Fruit fly (Drosophila melanogaster): Measurements from ENCODE around the gene Nup98-96.

Gene Nup98-96

DNA sequence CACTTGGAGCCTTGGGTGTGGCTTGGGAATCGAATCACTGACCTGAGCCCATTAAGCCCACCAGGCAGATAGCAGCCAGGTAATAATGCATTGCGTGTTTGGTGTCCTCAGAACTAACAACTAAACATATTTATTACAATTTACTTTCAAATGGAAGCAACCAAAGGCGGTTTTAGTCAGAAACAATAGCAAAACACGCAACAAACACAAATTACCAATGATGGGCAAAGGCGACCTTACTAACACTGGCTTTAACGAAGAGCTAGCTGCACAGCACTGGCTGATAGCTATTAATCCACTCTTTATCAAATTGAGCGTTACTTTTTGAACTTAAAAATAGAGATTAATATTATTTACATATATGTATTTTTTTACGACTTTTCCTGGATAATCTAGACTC lies 18.4 kb downstream of the Nup98-96 start, which contains the start of gene udt:
Gene udt, minus strand, starts transcription at position 249 of the 400 bp plus-strand sequence.
- TF ChIP-seq EcR (GFP tag; optimal IDR thresholded peaks at IDR 0.05) (no peak), usp (GFP tag; optimal IDR thresholded peaks at IDR 0.05) (no peak), CG8478 (optimal IDR thresholded peaks at IDR 0.05) (no peak), psq (optimal IDR thresholded peaks at IDR 0.05) (no peak), Dll (optimal IDR thresholded peaks at IDR 0.05) (no peak), pan (optimal IDR thresholded peaks at IDR 0.05) (no peak)

DNA sequence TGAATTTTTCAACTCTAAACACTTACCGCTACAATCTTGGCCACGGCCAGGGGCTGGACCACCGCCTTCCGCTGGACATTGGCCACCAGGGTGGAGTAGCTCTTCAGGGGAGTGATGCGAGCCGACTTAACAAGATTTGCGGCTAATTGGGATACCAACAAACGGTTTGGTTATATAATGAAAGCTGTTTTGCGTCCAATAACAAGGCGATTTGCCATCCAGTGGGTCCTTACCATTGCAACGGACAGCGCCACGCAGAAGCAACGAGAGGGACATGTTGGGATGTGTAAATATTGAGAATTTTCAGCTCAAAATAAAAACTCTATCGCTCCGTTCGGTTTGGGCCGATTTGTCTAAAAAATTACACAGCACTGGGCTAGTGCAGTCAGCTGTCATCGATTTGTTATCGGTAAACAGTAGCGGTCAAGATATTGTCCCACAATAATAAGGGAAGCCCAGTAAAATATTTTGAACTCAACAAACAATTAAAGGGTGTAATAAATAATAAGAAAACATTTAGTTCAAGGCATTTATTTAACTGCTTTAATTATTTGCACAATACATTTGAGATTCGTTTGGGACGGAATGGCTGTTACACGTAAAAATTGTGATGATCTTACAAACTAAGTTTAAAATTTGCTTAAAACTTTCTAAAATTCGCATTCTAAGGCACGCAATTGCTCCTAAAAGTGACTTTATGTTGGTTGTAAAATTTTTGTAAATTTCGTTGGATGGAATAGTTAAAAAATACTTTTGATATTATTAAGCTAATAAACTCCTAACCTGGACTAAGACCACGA lies 21.0 kb downstream of the Nup98-96 start, which contains the start of gene SdhD:
Gene SdhD, minus strand, starts transcription at position 382 of the 800 bp plus-strand sequence.
- TF ChIP-seq CG8478 (optimal IDR thresholded peaks at IDR 0.05): no peak
- no peak for TF ChIP-seq usp (GFP tag; optimal IDR thresholded peaks at IDR 0.05)
- TF ChIP-seq Dll (optimal IDR thresholded peaks at IDR 0.05): no peak
- no peak for TF ChIP-seq EcR (GFP tag; optimal IDR thresholded peaks at IDR 0.05)

DNA sequence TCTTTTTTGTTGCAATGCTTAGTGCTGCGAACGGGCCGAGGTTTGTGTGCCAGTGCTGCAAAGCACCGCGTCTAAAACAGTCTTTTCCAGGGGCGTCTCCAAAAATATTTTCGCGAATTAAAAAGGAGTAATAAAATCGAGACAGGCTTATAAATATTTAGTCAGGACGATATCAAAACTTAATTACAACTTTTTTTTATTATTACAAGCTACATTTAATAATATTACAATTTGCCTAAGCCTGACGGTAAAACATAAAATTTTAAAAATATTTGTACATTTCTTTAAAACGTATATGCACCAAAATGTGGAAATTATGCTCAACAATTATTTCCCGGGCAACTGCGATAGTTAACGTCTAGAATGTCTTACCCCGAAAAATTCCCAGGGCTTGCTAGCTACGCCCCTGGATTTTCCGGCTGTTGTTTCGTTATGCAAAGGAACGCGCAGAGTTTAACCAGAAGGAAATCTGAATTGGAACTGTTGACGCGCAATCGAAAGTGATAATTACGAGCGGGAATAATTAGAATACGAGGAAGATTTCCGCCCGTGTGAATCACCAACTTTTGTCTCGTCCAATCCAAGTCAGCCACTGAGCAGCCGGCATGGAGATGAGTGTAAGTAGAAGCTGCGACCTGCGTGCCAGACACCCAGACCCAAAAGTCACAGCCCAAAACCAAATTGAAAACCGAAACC lies 23.4 kb downstream of the Nup98-96 start, which contains the start of the genes PTPMT1 and Hrd3:
Gene PTPMT1, plus strand, starts transcription at position 428 of the 696 bp plus-strand sequence.
Gene Hrd3, minus strand, starts transcription at position 646 of the 696 bp plus-strand sequence.
- TF ChIP-seq Dll (optimal IDR thresholded peaks at IDR 0.05): no peak
- no peak for TF ChIP-seq CG8478 (optimal IDR thresholded peaks at IDR 0.05)
- TF ChIP-seq psq (optimal IDR thresholded peaks at IDR 0.05): no peak
- no peak for TF ChIP-seq usp (GFP tag; optimal IDR thresholded peaks at IDR 0.05)
- TF ChIP-seq EcR (GFP tag; optimal IDR thresholded peaks at IDR 0.05): no peak
- no peak for TF ChIP-seq pan (optimal IDR thresholded peaks at IDR 0.05)

DNA sequence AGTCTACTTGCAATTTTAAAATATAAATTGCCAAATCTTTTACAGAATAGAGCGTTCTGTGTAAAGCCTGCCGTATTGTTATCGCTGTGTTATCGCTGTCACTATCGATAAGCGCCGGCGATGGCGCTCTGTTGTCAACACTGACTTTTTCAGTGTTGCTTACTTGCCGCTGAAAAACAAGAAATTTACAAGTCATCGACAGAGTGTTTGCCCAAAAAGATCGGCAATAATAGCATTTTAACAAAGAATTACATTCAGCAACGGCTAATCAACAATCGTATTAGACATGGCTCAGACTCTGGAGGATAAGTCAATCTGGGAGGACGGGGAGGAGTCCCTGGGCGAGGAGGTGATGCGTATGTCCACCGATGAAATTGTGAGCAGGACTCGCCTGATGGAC lies 28.7 kb downstream of the Nup98-96 start, which contains the start of the genes RanBP3 and Rpt5:
Gene RanBP3, minus strand, starts transcription at position 107 of the 400 bp plus-strand sequence.
Gene Rpt5, plus strand, starts transcription at position 149 of the 400 bp plus-strand sequence.
- no peak for TF ChIP-seq CG8478 (optimal IDR thresholded peaks at IDR 0.05)
- no peak for TF ChIP-seq EcR (GFP tag; optimal IDR thresholded peaks at IDR 0.05)
- no peak for TF ChIP-seq usp (GFP tag; optimal IDR thresholded peaks at IDR 0.05)
- TF ChIP-seq Dll (optimal IDR thresholded peaks at IDR 0.05): no peak
- no peak for TF ChIP-seq pan (optimal IDR thresholded peaks at IDR 0.05)
- TF ChIP-seq psq (optimal IDR thresholded peaks at IDR 0.05): no peak

DNA sequence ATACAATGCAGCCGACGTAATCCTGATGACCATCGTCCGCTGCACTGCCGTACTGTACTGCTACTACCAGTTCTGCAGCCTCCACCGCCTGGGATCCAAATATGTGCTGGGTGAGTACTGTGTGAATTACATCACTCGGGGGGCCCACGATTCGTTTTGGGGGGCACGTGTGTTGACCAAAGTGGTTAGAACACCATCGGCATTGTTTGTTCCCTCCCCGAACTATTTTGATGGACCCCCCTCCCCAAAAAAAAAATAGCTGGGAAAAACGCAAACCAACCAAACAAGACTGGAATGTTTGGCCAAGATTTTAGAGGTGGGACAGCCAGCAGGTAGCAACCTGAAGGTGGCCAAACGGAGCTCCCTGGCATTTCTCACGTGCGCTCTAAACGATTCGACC lies 34.0 kb downstream of the Nup98-96 start:
- no peak for TF ChIP-seq pan (optimal IDR thresholded peaks at IDR 0.05)
- no peak for TF ChIP-seq usp (GFP tag; optimal IDR thresholded peaks at IDR 0.05)
- no peak for TF ChIP-seq psq (optimal IDR thresholded peaks at IDR 0.05)
- TF ChIP-seq CG8478 (optimal IDR thresholded peaks at IDR 0.05): no peak
- no peak for TF ChIP-seq EcR (GFP tag; optimal IDR thresholded peaks at IDR 0.05)
- no peak for TF ChIP-seq Dll (optimal IDR thresholded peaks at IDR 0.05)

DNA sequence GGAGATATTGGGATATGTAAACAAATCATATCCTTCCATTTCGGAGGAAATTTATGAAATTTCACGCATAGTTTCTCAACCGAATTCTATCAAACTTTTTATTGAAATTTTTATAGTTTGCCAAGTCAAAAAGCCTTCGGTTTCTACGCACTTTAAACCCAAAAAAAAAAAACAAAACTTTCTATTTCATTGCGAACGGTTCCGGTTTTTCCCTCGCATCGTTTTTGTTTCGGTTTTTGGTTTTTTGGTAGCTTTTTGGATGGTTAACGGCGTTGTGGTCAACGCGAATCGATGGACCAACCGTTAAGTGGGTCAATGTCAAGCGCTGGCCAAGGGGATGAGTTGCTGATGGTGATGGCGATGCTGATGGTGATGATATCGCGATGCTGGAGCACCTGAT lies 40.5 kb downstream of the Nup98-96 start:
- TF ChIP-seq usp (GFP tag; optimal IDR thresholded peaks at IDR 0.05) (no peak), EcR (GFP tag; optimal IDR thresholded peaks at IDR 0.05) (no peak), psq (optimal IDR thresholded peaks at IDR 0.05) (no peak), CG8478 (optimal IDR thresholded peaks at IDR 0.05) (no peak), pan (optimal IDR thresholded peaks at IDR 0.05) (no peak), Dll (optimal IDR thresholded peaks at IDR 0.05) (no peak)

DNA sequence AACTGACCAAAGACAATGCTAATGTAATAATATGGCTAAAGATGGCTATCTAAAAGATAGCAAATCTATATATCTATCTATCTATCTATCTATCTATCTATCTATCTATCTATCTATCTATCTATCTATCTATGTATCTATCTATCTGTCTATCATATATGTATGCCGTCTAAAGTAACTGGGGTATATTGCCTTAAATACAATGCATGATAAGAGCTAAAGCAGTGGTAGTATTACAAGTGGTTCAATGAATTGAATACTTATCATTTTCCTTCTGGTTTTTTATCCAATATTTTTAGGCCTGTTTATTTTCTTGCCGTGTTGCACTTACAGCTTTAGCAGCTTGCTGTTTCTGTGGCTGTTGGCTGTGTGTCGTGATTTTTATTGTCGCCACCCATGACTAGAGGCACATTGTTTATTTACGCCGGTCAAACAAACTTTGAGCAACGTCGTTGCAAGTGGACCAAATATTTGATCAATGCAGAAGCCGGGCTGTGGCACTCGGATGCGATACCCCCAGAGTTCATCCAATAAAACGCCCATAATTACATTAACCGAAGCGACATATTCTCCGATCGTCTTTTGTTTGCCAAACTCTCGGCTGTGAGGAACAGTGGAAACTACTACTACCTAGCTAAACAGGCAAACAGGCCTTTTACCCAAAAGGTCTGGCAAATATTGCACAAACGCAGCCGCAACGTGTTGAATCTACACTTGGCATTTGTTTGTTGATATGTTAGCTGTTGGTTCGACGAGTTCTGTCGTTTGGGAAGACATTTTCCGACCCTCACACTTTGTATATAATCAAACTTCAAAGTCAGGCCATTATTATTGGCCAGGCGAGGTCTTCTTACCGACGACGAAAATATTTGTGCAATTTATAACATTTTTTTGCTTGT lies 43.5 kb downstream of the Nup98-96 start:
- TF ChIP-seq Dll (optimal IDR thresholded peaks at IDR 0.05) (no peak), psq (optimal IDR thresholded peaks at IDR 0.05) (no peak), pan (optimal IDR thresholded peaks at IDR 0.05) (no peak), EcR (GFP tag; optimal IDR thresholded peaks at IDR 0.05) (no peak), CG8478 (optimal IDR thresholded peaks at IDR 0.05) (no peak), usp (GFP tag; optimal IDR thresholded peaks at IDR 0.05) (no peak)

DNA sequence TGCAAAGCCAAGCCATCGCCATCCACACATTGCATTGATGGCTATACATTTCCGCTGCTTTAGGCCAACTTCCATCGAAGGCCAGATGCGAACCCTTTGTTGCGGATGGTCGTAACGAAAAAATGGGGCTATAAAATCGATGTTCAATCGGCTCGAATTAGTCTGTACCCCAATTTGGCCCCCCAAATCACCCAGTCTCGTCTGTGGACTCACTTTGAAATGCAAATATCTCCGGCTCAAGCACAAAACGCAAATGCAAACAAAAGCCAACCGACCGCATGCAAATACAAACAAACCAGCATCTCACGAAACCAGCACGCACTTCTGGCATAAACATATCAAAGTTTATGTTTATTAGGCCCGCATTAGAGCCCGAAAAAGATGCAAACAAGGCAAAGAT lies 45.1 kb downstream of the Nup98-96 start:
- TF ChIP-seq EcR (GFP tag; optimal IDR thresholded peaks at IDR 0.05) (no peak), CG8478 (optimal IDR thresholded peaks at IDR 0.05) (no peak), pan (optimal IDR thresholded peaks at IDR 0.05) (no peak)

DNA sequence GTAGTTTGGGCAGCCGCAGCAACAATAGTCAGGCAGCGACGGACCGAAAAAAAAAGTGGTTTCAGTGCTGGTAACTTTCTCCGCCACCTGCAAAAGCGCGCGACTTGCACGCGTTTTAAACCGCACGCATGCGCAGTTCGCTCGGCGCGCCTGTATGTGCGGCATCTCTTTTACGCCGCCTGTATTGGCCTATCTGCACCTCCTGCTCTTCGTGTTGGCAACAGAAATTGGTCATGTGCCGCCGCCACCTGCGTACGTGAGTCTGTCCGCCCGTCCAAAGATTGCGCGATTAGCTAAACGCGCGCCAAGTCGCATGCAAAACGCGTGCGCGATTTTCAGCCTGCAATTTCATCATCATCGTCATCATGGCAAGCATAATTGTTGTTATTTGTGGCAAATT lies 45.8 kb downstream of the Nup98-96 start:
- TF ChIP-seq EcR (GFP tag; optimal IDR thresholded peaks at IDR 0.05) (no peak), pan (optimal IDR thresholded peaks at IDR 0.05) (no peak), Dll (optimal IDR thresholded peaks at IDR 0.05) (no peak), psq (optimal IDR thresholded peaks at IDR 0.05) (no peak), usp (GFP tag; optimal IDR thresholded peaks at IDR 0.05) (no peak), CG8478 (optimal IDR thresholded peaks at IDR 0.05) (no peak)

DNA sequence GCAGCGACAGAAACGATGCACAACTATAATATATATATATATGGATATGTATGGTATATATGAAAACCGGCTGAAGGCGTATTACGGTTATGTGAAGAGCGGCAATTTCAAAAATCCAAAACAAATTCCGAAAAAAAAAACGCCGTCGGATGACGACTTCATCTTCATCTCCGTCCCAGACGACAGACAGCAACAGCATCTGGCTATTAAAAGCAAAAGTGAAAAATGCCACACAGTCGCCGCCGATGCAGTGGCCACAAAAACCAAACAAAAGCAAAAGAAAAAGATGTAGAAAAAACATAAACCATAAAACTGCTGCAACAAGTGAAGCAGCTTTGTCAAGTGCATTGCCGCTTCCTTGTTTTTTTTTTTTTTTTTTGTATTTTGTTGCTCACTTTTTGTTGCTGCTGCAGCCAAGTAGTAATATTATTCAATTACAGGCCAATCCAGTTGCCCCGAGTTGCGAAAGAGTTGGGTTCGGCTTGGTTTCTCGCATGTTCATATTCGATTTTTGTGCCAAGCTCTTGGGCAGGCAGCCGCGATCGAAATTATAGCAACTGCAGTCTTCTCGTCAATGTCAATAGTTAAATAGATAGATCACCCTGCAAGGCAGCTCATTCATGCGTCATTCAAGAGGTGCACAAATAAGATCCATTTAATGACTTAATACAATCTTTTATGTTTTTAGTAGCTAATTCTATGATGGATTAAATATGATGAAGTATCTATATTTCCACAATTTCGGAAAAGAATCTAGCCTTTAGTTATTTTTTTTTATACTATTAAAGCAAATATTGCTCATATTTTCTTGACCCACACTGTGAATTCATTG lies 46.6 kb downstream of the Nup98-96 start:
- no peak for TF ChIP-seq EcR (GFP tag; optimal IDR thresholded peaks at IDR 0.05)
- TF ChIP-seq psq (optimal IDR thresholded peaks at IDR 0.05): no peak
- TF ChIP-seq usp (GFP tag; optimal IDR thresholded peaks at IDR 0.05): no peak
- no peak for TF ChIP-seq CG8478 (optimal IDR thresholded peaks at IDR 0.05)
- TF ChIP-seq pan (optimal IDR thresholded peaks at IDR 0.05): no peak
- TF ChIP-seq Dll (optimal IDR thresholded peaks at IDR 0.05): no peak

All from whole organism.